Fruit fly (Drosophila melanogaster) whole organism, embryonic: Measurements from ENCODE around the gene sud1.
A peak's percentile ranks its signal among the peaks of the same experiment; 100 is the strongest.

Source experiments
- ATbp ChIP-seq: fragments of 200-800 bp; sonication (Bioruptor generic); optimal IDR thresholded peaks from 2 replicates; lab custom pipeline; 2017; ENCODE audit warnings: missing biosample characterization, mild to moderate bottlenecking, missing genetic modification characterization, missing genetic modification reagents
- Ada2b ChIP-seq: fragments of 200-800 bp; sonication (Bioruptor generic); IDR thresholded peaks from 2 replicates; pipeline ENCODE4 v1.3.6; 2022; ENCODE audit warnings: missing biosample characterization, missing genetic modification characterization
- B-H1 ChIP-seq: fragments of 200-800 bp; sonication (Bioruptor generic); IDR thresholded peaks from 3 replicates; pipeline ENCODE4 v1.3.6; 2022; ENCODE audit warnings: missing biosample characterization, missing genetic modification characterization
- C15 ChIP-seq: fragments of 200-800 bp; sonication (Bioruptor generic); IDR thresholded peaks from 3 replicates; pipeline ENCODE4 v1.3.6; 2022; ENCODE audit warnings: missing biosample characterization, missing genetic modification characterization
- CG11085 ChIP-seq: fragments of 200-800 bp; sonication (Bioruptor generic); IDR thresholded peaks from 2 replicates; pipeline ENCODE4 v1.3.6; 2022; ENCODE audit warnings: missing biosample characterization, missing genetic modification characterization
- CG11247 ChIP-seq: fragments of 200-800 bp; sonication (Bioruptor generic); IDR thresholded peaks from 2 replicates; pipeline ENCODE4 v1.3.6; 2022; ENCODE audit warnings: missing biosample characterization, missing genetic modification characterization
- CG15696 ChIP-seq: fragments of 200-800 bp; sonication (Bioruptor generic); optimal IDR thresholded peaks from 2 replicates; lab custom pipeline; 2019; ENCODE audit warnings: missing biosample characterization, mild to moderate bottlenecking, missing genetic modification characterization, moderate library complexity
- CG17361 ChIP-seq: fragments of 200-800 bp; sonication (Bioruptor generic); IDR thresholded peaks from 3 replicates; pipeline ENCODE4 v1.3.6; 2022; ENCODE audit warnings: missing biosample characterization, missing genetic modification characterization
- CG2875 ChIP-seq: fragments of 200-800 bp; sonication (Bioruptor generic); optimal IDR thresholded peaks from 2 replicates; lab custom pipeline; 2017; ENCODE audit warnings: missing biosample characterization, mild to moderate bottlenecking, missing genetic modification characterization, missing genetic modification reagents
- CG2889 ChIP-seq: fragments of 200-800 bp; sonication (Bioruptor generic); IDR thresholded peaks from 3 replicates; pipeline ENCODE4 v1.3.6; 2022; ENCODE audit warnings: missing biosample characterization, missing genetic modification characterization
- CG30431 ChIP-seq: fragments of 200-800 bp; sonication (Bioruptor generic); optimal IDR thresholded peaks from 2 replicates; lab custom pipeline; 2017; ENCODE audit warnings: missing biosample characterization, missing genetic modification characterization
- CG3838 ChIP-seq: fragments of 200-800 bp; sonication (Bioruptor generic); optimal IDR thresholded peaks from 3 replicates; lab custom pipeline; 2016; ENCODE audit warnings: missing biosample characterization, missing genetic modification characterization
- CG4404 ChIP-seq: fragments of 200-800 bp; sonication (Bioruptor generic); IDR thresholded peaks from 2 replicates; pipeline ENCODE4 v1.3.6; 2022; ENCODE audit warnings: missing biosample characterization, missing genetic modification characterization
- CG7839 ChIP-seq: fragments of 200-800 bp; sonication (Bioruptor generic); optimal IDR thresholded peaks from 3 replicates; lab custom pipeline; 2018; ENCODE audit warnings: missing biosample characterization, mild to moderate bottlenecking, missing genetic modification characterization, moderate library complexity
- CG8290 ChIP-seq, 3 experiments: fragments of 200-800 bp; sonication (Bioruptor generic); optimal IDR thresholded peaks; 2 replicates each; lab custom pipeline; 2016 to 2019; ENCODE audit warnings: missing biosample characterization in 3 of 3, missing genetic modification characterization in 3 of 3, mild to moderate bottlenecking in 2 of 3, moderate library complexity in 1 of 3
- Dek ChIP-seq: fragments of 200-800 bp; sonication (Bioruptor generic); optimal IDR thresholded peaks from 3 replicates; lab custom pipeline; 2019; ENCODE audit warnings: missing biosample characterization, mild to moderate bottlenecking, missing genetic modification characterization, moderate library complexity
- Dip3 ChIP-seq: fragments of 200-800 bp; sonication (Bioruptor generic); optimal IDR thresholded peaks from 3 replicates; lab custom pipeline; 2016; ENCODE audit warnings: missing biosample characterization, missing genetic modification characterization
- ERR ChIP-seq: fragments of 200-800 bp; sonication (Bioruptor generic); optimal IDR thresholded peaks from 2 replicates; lab custom pipeline; 2016; ENCODE audit warnings: missing biosample characterization, missing genetic modification characterization
- Fer3 ChIP-seq: fragments of 200-800 bp; sonication (Bioruptor generic); optimal IDR thresholded peaks from 2 replicates; lab custom pipeline; 2018; ENCODE audit warnings: missing biosample characterization, mild to moderate bottlenecking, missing genetic modification characterization, moderate library complexity
- H2.0 ChIP-seq: fragments of 200-800 bp; sonication (Bioruptor generic); IDR thresholded peaks from 2 replicates; pipeline ENCODE4 v1.3.6; 2022; ENCODE audit warnings: missing biosample characterization, missing genetic modification characterization
- HLH54F ChIP-seq: fragments of 200-800 bp; sonication (Bioruptor generic); optimal IDR thresholded peaks from 3 replicates; lab custom pipeline; 2016; ENCODE audit warnings: missing biosample characterization, missing genetic modification characterization
- Lim3 ChIP-seq: fragments of 200-800 bp; sonication (Bioruptor generic); IDR thresholded peaks from 2 replicates; pipeline ENCODE4 v1.3.6; 2022; ENCODE audit warnings: missing biosample characterization, missing genetic modification characterization
- Max ChIP-seq: fragments of 200-800 bp; sonication (Bioruptor generic); optimal IDR thresholded peaks from 2 replicates; lab custom pipeline; 2016; ENCODE audit warnings: missing biosample characterization, mild to moderate bottlenecking, missing genetic modification characterization
- NC2β ChIP-seq: fragments of 200-800 bp; sonication (Bioruptor generic); optimal IDR thresholded peaks from 2 replicates; lab custom pipeline; 2016; ENCODE audit warnings: missing biosample characterization, missing genetic modification characterization
- NFAT ChIP-seq: fragments of 200-800 bp; sonication (Bioruptor generic); IDR thresholded peaks from 2 replicates; pipeline ENCODE4 v1.3.6; 2022; ENCODE audit warnings: missing biosample characterization, missing genetic modification characterization
- Poxn ChIP-seq: fragments of 200-800 bp; sonication (Bioruptor generic); IDR thresholded peaks from 2 replicates; pipeline ENCODE4 v1.3.6; 2022; ENCODE audit warnings: missing biosample characterization, missing genetic modification characterization
- Scr ChIP-seq: fragments of 200-800 bp; sonication (Bioruptor generic); IDR thresholded peaks from 2 replicates; pipeline ENCODE4 v1.3.6; 2022; ENCODE audit warnings: missing biosample characterization, missing genetic modification characterization; ENCODE audit not compliant: partially characterized antibody
- Sry-β ChIP-seq: fragments of 200-800 bp; sonication (Bioruptor generic); optimal IDR thresholded peaks from 2 replicates; lab custom pipeline; 2018; ENCODE audit warnings: missing biosample characterization, mild to moderate bottlenecking, missing genetic modification characterization, moderate library complexity
- Sry-δ ChIP-seq: fragments of 200-800 bp; sonication (Bioruptor generic); optimal IDR thresholded peaks from 2 replicates; lab custom pipeline; 2016; ENCODE audit warnings: missing biosample characterization, missing genetic modification characterization
- aop ChIP-seq: fragments of 200-800 bp; sonication (Bioruptor generic); IDR thresholded peaks from 2 replicates; pipeline ENCODE4 v1.3.6; 2022; ENCODE audit warnings: missing biosample characterization, missing genetic modification characterization
- bcd ChIP-seq: fragments of 200-800 bp; sonication (Bioruptor generic); optimal IDR thresholded peaks from 2 replicates; lab custom pipeline; 2017; ENCODE audit warnings: missing biosample characterization, mild to moderate bottlenecking, missing genetic modification characterization
- bigmax ChIP-seq: fragments of 200-800 bp; sonication (Bioruptor generic); optimal IDR thresholded peaks from 2 replicates; lab custom pipeline; 2018; ENCODE audit warnings: missing biosample characterization, mild to moderate bottlenecking, missing genetic modification characterization
- caup ChIP-seq: fragments of 200-800 bp; sonication (Bioruptor generic); optimal IDR thresholded peaks from 3 replicates; lab custom pipeline; 2017; ENCODE audit warnings: missing biosample characterization, mild to moderate bottlenecking, missing genetic modification characterization, moderate library complexity; ENCODE audit not compliant: severe bottlenecking
- croc ChIP-seq: fragments of 200-800 bp; sonication (Bioruptor generic); conservative IDR thresholded peaks from 3 replicates; pipeline ENCODE4 v1.3.6; 2022; ENCODE audit warnings: missing biosample characterization, missing genetic modification characterization
- disco-r ChIP-seq: fragments of 200-800 bp; sonication (Bioruptor generic); optimal IDR thresholded peaks from 2 replicates; lab custom pipeline; 2016; ENCODE audit warnings: missing biosample characterization, missing genetic modification characterization
- dysf ChIP-seq: fragments of 200-800 bp; sonication (Bioruptor generic); IDR thresholded peaks from 3 replicates; pipeline ENCODE4 v1.3.6; 2022; ENCODE audit warnings: missing biosample characterization, missing genetic modification characterization
- eve ChIP-seq, 2 experiments: fragments of >200 bp; optimal IDR thresholded peaks; 2 replicates each; lab custom pipeline; 2017; ENCODE audit warnings: missing biosample characterization in 2 of 2, missing genetic modification characterization in 2 of 2
- fd102C ChIP-seq: fragments of 200-800 bp; sonication (Bioruptor generic); optimal IDR thresholded peaks from 2 replicates; lab custom pipeline; 2018; ENCODE audit warnings: missing biosample characterization, mild to moderate bottlenecking, missing genetic modification characterization, moderate library complexity
- grn ChIP-seq: fragments of 200-800 bp; sonication (Bioruptor generic); optimal IDR thresholded peaks from 3 replicates; lab custom pipeline; 2017; ENCODE audit warnings: missing biosample characterization, missing genetic modification characterization
- hkb ChIP-seq, 2 experiments: fragments of 200-800 bp in 1 of 2; fragments of >200 bp in 1 of 2; sonication (Bioruptor generic) in 1 of 2; IDR thresholded peaks in 1 of 2; optimal IDR thresholded peaks in 1 of 2; 2 replicates each; pipeline versions ENCODE4 v1.3.6 to Lab custom; 2017 to 2022; ENCODE audit warnings: missing biosample characterization in 1 of 2, missing genetic modification characterization in 1 of 2
- jumu ChIP-seq: fragments of 200-800 bp; sonication (Bioruptor generic); optimal IDR thresholded peaks from 3 replicates; lab custom pipeline; 2016; ENCODE audit warnings: missing biosample characterization, missing genetic modification characterization
- odd ChIP-seq: fragments of 200-800 bp; sonication (Bioruptor generic); optimal IDR thresholded peaks from 2 replicates; lab custom pipeline; 2017; ENCODE audit warnings: missing biosample characterization, mild to moderate bottlenecking, missing genetic modification characterization
- pb ChIP-seq: fragments of 200-800 bp; sonication (Bioruptor generic); optimal IDR thresholded peaks from 3 replicates; lab custom pipeline; 2016; ENCODE audit warnings: missing biosample characterization, missing genetic modification characterization
- pum ChIP-seq: fragments of 200-800 bp; sonication (Bioruptor generic); optimal IDR thresholded peaks from 2 replicates; lab custom pipeline; 2016; ENCODE audit warnings: missing biosample characterization, missing genetic modification characterization
- pzg ChIP-seq: fragments of 200-800 bp; sonication (Bioruptor generic); optimal IDR thresholded peaks from 3 replicates; lab custom pipeline; 2018; ENCODE audit warnings: missing biosample characterization, mild to moderate bottlenecking, missing genetic modification characterization, moderate library complexity
- rib ChIP-seq: fragments of 200-800 bp; sonication (Bioruptor generic); IDR thresholded peaks from 2 replicates; pipeline ENCODE4 v1.3.6; 2022; ENCODE audit warnings: missing biosample characterization, missing genetic modification characterization
- sens ChIP-seq: fragments of 200-800 bp; sonication (Bioruptor generic); peaks from one replicate; lab custom pipeline; 2016; ENCODE audit warnings: missing biosample characterization, missing genetic modification characterization
- sim ChIP-seq: fragments of 200-800 bp; sonication (Bioruptor generic); IDR thresholded peaks from 2 replicates; pipeline ENCODE4 v1.3.6; 2022; ENCODE audit warnings: missing biosample characterization, missing genetic modification characterization
- tgo ChIP-seq: fragments of 200-800 bp; sonication (Bioruptor generic); IDR thresholded peaks from 3 replicates; pipeline ENCODE4 v1.3.6; 2022; ENCODE audit warnings: missing biosample characterization, missing genetic modification characterization
- zen ChIP-seq: fragments of 200-800 bp; sonication (Bioruptor generic); optimal IDR thresholded peaks from 3 replicates; lab custom pipeline; 2018; ENCODE audit warnings: missing biosample characterization, mild to moderate bottlenecking, missing genetic modification characterization, moderate library complexity
- zfh1 ChIP-seq: fragments of 200-800 bp; sonication (Bioruptor generic); IDR thresholded peaks from 3 replicates; pipeline ENCODE4 v1.3.6; 2022; ENCODE audit warnings: missing biosample characterization, missing genetic modification characterization

sud1 gene

DNA sequence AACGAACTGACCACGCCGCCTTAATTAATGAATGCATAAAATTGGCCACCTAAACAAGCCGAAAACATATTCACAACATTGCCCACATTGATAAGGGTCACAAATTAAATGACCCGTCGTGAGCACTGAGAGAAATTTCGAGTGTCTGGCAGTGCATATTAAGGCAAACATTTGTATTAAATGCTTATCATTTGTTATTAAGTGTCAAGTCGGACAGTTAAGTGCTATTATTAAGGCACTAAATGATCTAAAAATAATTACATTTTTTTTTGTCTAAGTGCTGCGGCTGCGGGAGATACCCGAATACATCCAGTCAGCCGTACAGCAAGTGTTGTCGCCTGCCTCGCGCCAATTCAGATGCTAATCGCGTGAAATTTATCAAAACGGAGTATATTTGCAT, 44.8 kb upstream of the sud1 start (continued):
- no peak for TF ChIP-seq NC2β (GFP tag; lab: Kevin White, UChicago)
- TF ChIP-seq Dek (tag; lab: Kevin White, UChicago) = peak; percentile 59
- peak in 1 of 2 experiments; percentile 55 for TF ChIP-seq eve (GFP tag; optimal IDR thresholded peaks at IDR 0.05; lab: Kevin White, UChicago)
- no peak for TF ChIP-seq bigmax (GFP tag; lab: Kevin White, UChicago)
- TF ChIP-seq grn = peak; percentile 9
- peak; percentile 76 for TF ChIP-seq dysf
- peak; percentile 95 for TF ChIP-seq sens (GFP tag; lab: Kevin White, UChicago)
- peak; percentile 41 for TF ChIP-seq CG30431 (GFP tag; lab: Kevin White, UChicago)
- peak; percentile 70 for TF ChIP-seq tgo
- TF ChIP-seq Sry-δ (GFP tag; lab: Kevin White, UChicago) = no peak
- no peak for TF ChIP-seq fd102C (GFP tag; lab: Kevin White, UChicago)
- TF ChIP-seq CG2889 = peak; percentile 56; the same call in 1 of the 3 replicates
- TF ChIP-seq sim (GFP tag; lab: Robert Waterston, UW) = no peak
- TF ChIP-seq Lim3 = no peak
- TF ChIP-seq C15 (GFP tag; lab: Robert Waterston, UW) = 0 out of 3 replicates have a peak, but pooled peaks have one; percentile 35
- peak; percentile 29; the same call in 1 of the 3 replicates for TF ChIP-seq croc
- TF ChIP-seq CG3838 = no peak
- no peak for TF ChIP-seq pzg (GFP tag; lab: Kevin White, UChicago)
- no peak for TF ChIP-seq zen (tag; lab: Kevin White, UChicago)
- peak; percentile 55 for TF ChIP-seq HLH54F (GFP tag; lab: Kevin White, UChicago)
- peak; percentile 75 for TF ChIP-seq Dip3 (GFP tag; lab: Kevin White, UChicago)
- TF ChIP-seq CG11247 (GFP tag; lab: Robert Waterston, UW) = no peak
- TF ChIP-seq odd = no peak
- TF ChIP-seq disco-r (GFP tag; lab: Kevin White, UChicago) = peak; percentile 27
- TF ChIP-seq CG11085 = no peak
- TF ChIP-seq CG2875 = no peak
- TF ChIP-seq Poxn (GFP tag; lab: Robert Waterston, UW) = no peak
- no peak for TF ChIP-seq aop (GFP tag; lab: Robert Waterston, UW)
- peak; percentile 67; the same call in 2 of the 3 replicates for TF ChIP-seq zfh1
- peak; percentile 51 for TF ChIP-seq pum (GFP tag; lab: Kevin White, UChicago)
- peak; percentile 49 for TF ChIP-seq jumu (GFP tag; lab: Kevin White, UChicago)
- TF ChIP-seq CG8290 (GFP tag; optimal IDR thresholded peaks at IDR 0.05; lab: Kevin White, UChicago) = no peak
- peak in 1 of 2 experiments; percentile 80 for TF ChIP-seq CG8290 (tag; optimal IDR thresholded peaks at IDR 0.05; lab: Kevin White, UChicago)
- 0 out of 2 replicates have a peak, but pooled peaks have one; percentile 15 for TF ChIP-seq rib
- peak; percentile 76 for TF ChIP-seq ATbp (GFP tag; lab: Kevin White, UChicago)
- TF ChIP-seq Max (GFP tag; lab: Kevin White, UChicago) = no peak
- no peak for TF ChIP-seq ERR (GFP tag; lab: Kevin White, UChicago)
- TF ChIP-seq CG4404 (GFP tag; lab: Robert Waterston, UW) = 0 out of 2 replicates have a peak, but pooled peaks have one; percentile 9
- TF ChIP-seq caup (GFP tag; lab: Kevin White, UChicago) = peak; percentile 55
- TF ChIP-seq Scr = no peak
- TF ChIP-seq pb (GFP tag; lab: Kevin White, UChicago) = peak; percentile 8
- TF ChIP-seq CG15696 = no peak
- peak; percentile 57 for TF ChIP-seq Ada2b (GFP tag; lab: Robert Waterston, UW)
- no peak for TF ChIP-seq hkb (optimal IDR thresholded peaks at IDR 0.05; lab: Kevin White, UChicago)
- TF ChIP-seq hkb (GFP tag; IDR thresholded peaks at IDR 0.05; lab: Robert Waterston, UW) = peak; percentile 50
- TF ChIP-seq Sry-β (GFP tag; lab: Kevin White, UChicago) = no peak
- peak; percentile 66 for TF ChIP-seq B-H1 (GFP tag; lab: Robert Waterston, UW)
- TF ChIP-seq NFAT = peak; percentile 49; the same call in 1 of the 2 replicates
- peak; percentile 70 for TF ChIP-seq bcd (GFP tag; lab: Kevin White, UChicago)
- peak; percentile 46 for TF ChIP-seq Fer3
- peak; percentile 42; the same call in 2 of the 3 replicates for TF ChIP-seq CG17361 (GFP tag; lab: Robert Waterston, UW)
- TF ChIP-seq H2.0 = peak; percentile 65
- peak; percentile 79 for TF ChIP-seq CG7839 (tag; lab: Kevin White, UChicago)
